Worm (Caenorhabditis elegans) whole organism, midembryonic: ENCODE measurements around the gene F21C10.13.

Source experiments
- T22C8.4 ChIP-seq: fragments of 200-800 bp; sonication (Bioruptor generic); IDR thresholded peaks from 2 replicates; pipeline ENCODE4 v1.3.6; 2022; ENCODE audit warnings: missing genetic modification characterization, missing compliant biosample characterization
- flt-1 ChIP-seq: fragments of 200-800 bp; sonication (Bioruptor generic); IDR thresholded peaks from 2 replicates; pipeline ENCODE4 v1.3.6; 2022; ENCODE audit warnings: missing genetic modification characterization, missing compliant biosample characterization
- klf-2 ChIP-seq: fragments of 200-800 bp; sonication (Bioruptor generic); conservative IDR thresholded peaks from 2 replicates; pipeline ENCODE4 v1.3.6; 2022; ENCODE audit warnings: missing genetic modification reagents, missing genetic modification characterization, missing compliant biosample characterization
- med-1 ChIP-seq: sonication (generic microtip); optimal IDR thresholded peaks from 2 replicates; lab custom pipeline; 2017; ENCODE audit warnings: missing genetic modification characterization, mild to moderate bottlenecking, missing compliant biosample characterization, antibody characterized with exemption, missing genetic modification reagents; ENCODE audit not compliant: insufficient read depth
- tab-1 ChIP-seq: fragments of 200-800 bp; sonication (Bioruptor generic); IDR thresholded peaks from 2 replicates; pipeline ENCODE4 v1.3.6; 2022; ENCODE audit warnings: missing genetic modification characterization, missing compliant biosample characterization

- TF ChIP-seq T22C8.4 (GFP tag; lab: Robert Waterston, UW): no peak
- no peak for TF ChIP-seq flt-1
- TF ChIP-seq med-1: no peak
- TF ChIP-seq klf-2 (GFP tag; lab: Robert Waterston, UW): no peak
- no peak for TF ChIP-seq tab-1 (GFP tag; lab: Robert Waterston, UW)
Measured at ce11 chrV:9124180-9124579, 2.1 kb downstream of the F21C10.13 start, which contains the start of gene F21C10.6.
